Fruit fly (Drosophila melanogaster): ENCODE results near the gene Pgant5.

- TF ChIP-seq CG8478 (optimal IDR thresholded peaks at IDR 0.05): no peak
- no peak for TF ChIP-seq CTCF (optimal IDR thresholded peaks at IDR 0.05)
These were observed 10.3 kb upstream of the Pgant5 start for dm6 chr2L:5103733-5104132.
